Fruit fly (Drosophila melanogaster) whole organism, embryonic: Measurements from ENCODE around the gene CG13038.
A peak's percentile ranks its signal among the peaks of the same experiment; 100 is the strongest.

ENCODE experiments used
- Bdp1 ChIP-seq: fragments of 200-800 bp; sonication (Bioruptor generic); optimal IDR thresholded peaks from 3 replicates; lab custom pipeline; 2016; ENCODE audit warnings: missing biosample characterization, missing genetic modification characterization
- Bgb ChIP-seq: fragments of 200-800 bp; sonication (Bioruptor generic); IDR thresholded peaks from 2 replicates; pipeline ENCODE4 v1.3.6; 2022; ENCODE audit warnings: missing biosample characterization, missing genetic modification characterization; ENCODE audit not compliant: partially characterized antibody
- CG10267 ChIP-seq: fragments of 200-800 bp; sonication (Bioruptor generic); optimal IDR thresholded peaks from 2 replicates; lab custom pipeline; 2018; ENCODE audit warnings: missing biosample characterization, mild to moderate bottlenecking, missing genetic modification characterization, moderate library complexity
- CG12071 ChIP-seq: fragments of 200-800 bp; sonication (Bioruptor generic); optimal IDR thresholded peaks from 3 replicates; lab custom pipeline; 2018; ENCODE audit warnings: missing biosample characterization, mild to moderate bottlenecking, missing genetic modification characterization
- CG12659 ChIP-seq: fragments of 200-800 bp; sonication (Bioruptor generic); optimal IDR thresholded peaks from 3 replicates; lab custom pipeline; 2017; ENCODE audit warnings: mild to moderate bottlenecking, missing biosample characterization, missing genetic modification reagents, missing genetic modification characterization
- CG15479 ChIP-seq: fragments of 200-800 bp; sonication (Bioruptor generic); optimal IDR thresholded peaks from 3 replicates; lab custom pipeline; 2019; ENCODE audit warnings: missing biosample characterization, mild to moderate bottlenecking, missing genetic modification characterization, moderate library complexity
- CG17361 ChIP-seq: fragments of 200-800 bp; sonication (Bioruptor generic); IDR thresholded peaks from 3 replicates; pipeline ENCODE4 v1.3.6; 2022; ENCODE audit warnings: missing biosample characterization, missing genetic modification characterization
- CG18619 ChIP-seq: fragments of 200-800 bp; sonication (Bioruptor generic); optimal IDR thresholded peaks from 3 replicates; lab custom pipeline; 2017; ENCODE audit warnings: missing biosample characterization, mild to moderate bottlenecking, missing genetic modification characterization
- CG34376 ChIP-seq: fragments of 200-800 bp; sonication (Bioruptor generic); optimal IDR thresholded peaks from 2 replicates; lab custom pipeline; 2018; ENCODE audit warnings: missing biosample characterization, mild to moderate bottlenecking, missing genetic modification characterization
- CG4328 ChIP-seq: fragments of 200-800 bp; sonication (Bioruptor generic); optimal IDR thresholded peaks from 3 replicates; lab custom pipeline; 2017; ENCODE audit warnings: missing biosample characterization, missing genetic modification reagents, missing genetic modification characterization
- CG43689 ChIP-seq: fragments of 200-800 bp; sonication (Bioruptor generic); IDR thresholded peaks from 2 replicates; pipeline ENCODE4 v1.3.6; 2022; ENCODE audit warnings: missing biosample characterization, missing genetic modification characterization
- CG4707 ChIP-seq: fragments of 200-800 bp; sonication (Bioruptor generic); optimal IDR thresholded peaks from 2 replicates; lab custom pipeline; 2018; ENCODE audit warnings: missing biosample characterization, mild to moderate bottlenecking, missing genetic modification characterization, moderate library complexity
- CG8290 ChIP-seq, 3 experiments: fragments of 200-800 bp; sonication (Bioruptor generic); optimal IDR thresholded peaks; 2 replicates each; lab custom pipeline; 2016 to 2019; ENCODE audit warnings: missing biosample characterization in 3 of 3, missing genetic modification characterization in 3 of 3, mild to moderate bottlenecking in 2 of 3, moderate library complexity in 1 of 3
- Dfd ChIP-seq, 2 experiments: fragments of >200 bp; optimal IDR thresholded peaks; 2 replicates each; lab custom pipeline; 2017; ENCODE audit warnings: missing biosample characterization in 2 of 2, missing genetic modification characterization in 2 of 2
- Dip2 ChIP-seq: fragments of 200-800 bp; sonication (Bioruptor generic); IDR thresholded peaks from 2 replicates; pipeline ENCODE4 v1.3.6; 2022; ENCODE audit warnings: missing biosample characterization, missing genetic modification characterization
- Fer1 ChIP-seq: fragments of 200-800 bp; sonication (Bioruptor generic); optimal IDR thresholded peaks from 2 replicates; lab custom pipeline; 2017; ENCODE audit warnings: missing biosample characterization, mild to moderate bottlenecking, missing genetic modification characterization
- HHEX ChIP-seq: fragments of 200-800 bp; sonication (Bioruptor generic); optimal IDR thresholded peaks from 3 replicates; lab custom pipeline; 2017; ENCODE audit warnings: missing biosample characterization, mild to moderate bottlenecking, missing genetic modification characterization, missing genetic modification reagents
- HLH3B ChIP-seq: fragments of 200-800 bp; sonication (Bioruptor generic); IDR thresholded peaks from 2 replicates; pipeline ENCODE4 v1.3.6; 2022; ENCODE audit warnings: missing biosample characterization, missing genetic modification characterization
- MBD-R2 ChIP-seq: fragments of 200-800 bp; sonication (Bioruptor generic); IDR thresholded peaks from 2 replicates; pipeline ENCODE4 v1.3.6; 2022; ENCODE audit warnings: missing biosample characterization, missing genetic modification characterization
- Med ChIP-seq: fragments of 200-800 bp; sonication (Bioruptor generic); peaks from one replicate; lab custom pipeline; 2016; ENCODE audit warnings: missing biosample characterization, missing genetic modification characterization, mild to moderate bottlenecking, inconsistent platforms, moderate library complexity
- Meics ChIP-seq: fragments of 200-800 bp; sonication (Bioruptor generic); optimal IDR thresholded peaks from 2 replicates; lab custom pipeline; 2017; ENCODE audit warnings: missing biosample characterization, mild to moderate bottlenecking, missing genetic modification characterization
- Pdp1 ChIP-seq, 2 experiments: fragments of 200-800 bp; sonication (Bioruptor generic); optimal IDR thresholded peaks; 3 replicates each; lab custom pipeline; 2016; ENCODE audit warnings: missing biosample characterization in 2 of 2, missing genetic modification characterization in 2 of 2, mild to moderate bottlenecking in 1 of 2, moderate library complexity in 1 of 2
- Rfx ChIP-seq: fragments of 200-800 bp; sonication (Bioruptor generic); IDR thresholded peaks from 2 replicates; pipeline ENCODE4 v1.3.6; 2022; ENCODE audit warnings: missing biosample characterization, missing genetic modification characterization
- Xbp1 ChIP-seq: fragments of 200-800 bp; sonication (Bioruptor generic); optimal IDR thresholded peaks from 3 replicates; lab custom pipeline; 2016; ENCODE audit warnings: missing biosample characterization, mild to moderate bottlenecking, missing genetic modification characterization
- amos ChIP-seq: fragments of 200-800 bp; sonication (Bioruptor generic); IDR thresholded peaks from 2 replicates; pipeline ENCODE4 v1.3.6; 2022; ENCODE audit warnings: missing biosample characterization, missing genetic modification characterization; ENCODE audit not compliant: partially characterized antibody
- bigmax ChIP-seq: fragments of 200-800 bp; sonication (Bioruptor generic); optimal IDR thresholded peaks from 2 replicates; lab custom pipeline; 2018; ENCODE audit warnings: missing biosample characterization, mild to moderate bottlenecking, missing genetic modification characterization
- croc ChIP-seq: fragments of 200-800 bp; sonication (Bioruptor generic); conservative IDR thresholded peaks from 3 replicates; pipeline ENCODE4 v1.3.6; 2022; ENCODE audit warnings: missing biosample characterization, missing genetic modification characterization
- crp ChIP-seq, 2 experiments: fragments of 200-800 bp; sonication (Bioruptor generic); optimal IDR thresholded peaks; 2 replicates in 1 of 2; 3 replicates in 1 of 2; lab custom pipeline; 2017; ENCODE audit warnings: missing biosample characterization in 2 of 2, missing genetic modification characterization in 2 of 2, mild to moderate bottlenecking in 1 of 2, moderate library complexity in 1 of 2
- dmrt11E ChIP-seq: fragments of 200-800 bp; sonication (Bioruptor generic); optimal IDR thresholded peaks from 3 replicates; lab custom pipeline; 2018; ENCODE audit warnings: missing biosample characterization, mild to moderate bottlenecking, missing genetic modification characterization, moderate library complexity
- fd102C ChIP-seq: fragments of 200-800 bp; sonication (Bioruptor generic); optimal IDR thresholded peaks from 2 replicates; lab custom pipeline; 2018; ENCODE audit warnings: missing biosample characterization, mild to moderate bottlenecking, missing genetic modification characterization, moderate library complexity
- ftz-f1 ChIP-seq: fragments of 200-800 bp; sonication (Bioruptor generic); optimal IDR thresholded peaks from 2 replicates; lab custom pipeline; 2016; ENCODE audit warnings: missing biosample characterization, missing genetic modification characterization
- gro ChIP-seq: fragments of 200-800 bp; sonication (Bioruptor generic); optimal IDR thresholded peaks from 2 replicates; lab custom pipeline; 2016; ENCODE audit warnings: missing biosample characterization, missing genetic modification characterization
- hb ChIP-seq: fragments of 200-800 bp; sonication (Bioruptor generic); IDR thresholded peaks from 3 replicates; pipeline ENCODE4 v1.3.6; 2022; ENCODE audit warnings: missing biosample characterization, missing genetic modification characterization; ENCODE audit not compliant: partially characterized antibody
- jigr1 ChIP-seq: fragments of 200-800 bp; sonication (Bioruptor generic); IDR thresholded peaks from 3 replicates; pipeline ENCODE4 v1.3.6; 2022; ENCODE audit warnings: missing biosample characterization, missing genetic modification characterization
- kni ChIP-seq: fragments of 200-800 bp; sonication (Bioruptor generic); optimal IDR thresholded peaks from 3 replicates; lab custom pipeline; 2017; ENCODE audit warnings: mild to moderate bottlenecking, missing biosample characterization, missing genetic modification reagents, missing genetic modification characterization
- mam ChIP-seq: fragments of 200-800 bp; sonication (Bioruptor generic); optimal IDR thresholded peaks from 3 replicates; lab custom pipeline; 2016; ENCODE audit warnings: missing biosample characterization, missing genetic modification characterization
- nerfin-2 ChIP-seq: fragments of 200-800 bp; sonication (Bioruptor generic); IDR thresholded peaks from 2 replicates; pipeline ENCODE4 v1.3.6; 2022; ENCODE audit warnings: missing biosample characterization, missing genetic modification characterization; ENCODE audit not compliant: partially characterized antibody
- pho ChIP-seq: fragments of 200-800 bp; sonication (Bioruptor generic); optimal IDR thresholded peaks from 2 replicates; lab custom pipeline; 2016; ENCODE audit warnings: missing biosample characterization, missing genetic modification characterization
- rib ChIP-seq: fragments of 200-800 bp; sonication (Bioruptor generic); IDR thresholded peaks from 2 replicates; pipeline ENCODE4 v1.3.6; 2022; ENCODE audit warnings: missing biosample characterization, missing genetic modification characterization
- schlank ChIP-seq: fragments of 200-800 bp; sonication (Bioruptor generic); optimal IDR thresholded peaks from 2 replicates; lab custom pipeline; 2018; ENCODE audit warnings: missing biosample characterization, mild to moderate bottlenecking, missing genetic modification characterization
- sens ChIP-seq: fragments of 200-800 bp; sonication (Bioruptor generic); peaks from one replicate; lab custom pipeline; 2016; ENCODE audit warnings: missing biosample characterization, missing genetic modification characterization
- slbo ChIP-seq: fragments of 200-800 bp; sonication (Bioruptor generic); IDR thresholded peaks from 2 replicates; pipeline ENCODE4 v1.3.6; 2022; ENCODE audit warnings: missing biosample characterization, missing genetic modification characterization
- trh ChIP-seq: fragments of 200-800 bp; sonication (Bioruptor generic); optimal IDR thresholded peaks from 2 replicates; lab custom pipeline; 2016; ENCODE audit warnings: missing biosample characterization, missing genetic modification characterization
- twi ChIP-seq: fragments of 200-800 bp; optimal IDR thresholded peaks from 2 replicates; lab custom pipeline; 2019; ENCODE audit warnings: missing biosample characterization, mild to moderate bottlenecking, missing genetic modification characterization, moderate library complexity
- tx ChIP-seq: fragments of 200-800 bp; sonication (Bioruptor generic); optimal IDR thresholded peaks from 2 replicates; lab custom pipeline; 2016; ENCODE audit warnings: missing biosample characterization, missing genetic modification characterization
- vvl ChIP-seq: fragments of 200-800 bp; sonication (Bioruptor generic); IDR thresholded peaks from 2 replicates; pipeline ENCODE4 v1.3.6; 2022; ENCODE audit warnings: missing biosample characterization, missing genetic modification characterization
- z ChIP-seq: fragments of 200-800 bp; sonication (Bioruptor generic); IDR thresholded peaks from 3 replicates; pipeline ENCODE4 v1.3.6; 2022; ENCODE audit warnings: missing biosample characterization, missing genetic modification characterization
- zen ChIP-seq: fragments of 200-800 bp; sonication (Bioruptor generic); optimal IDR thresholded peaks from 3 replicates; lab custom pipeline; 2018; ENCODE audit warnings: missing biosample characterization, mild to moderate bottlenecking, missing genetic modification characterization, moderate library complexity

The CG13038 gene

dm6 chr3L:16359795-16360194, 32.1 kb upstream of the CG13038 start (continued):
- TF ChIP-seq croc (GFP tag; lab: Robert Waterston, UW) (no peak), schlank (tag; lab: Kevin White, UChicago) (no peak), mam (GFP tag; lab: Kevin White, UChicago) (no peak), sens (GFP tag; lab: Kevin White, UChicago) (peak; percentile 56), z (GFP tag; lab: Robert Waterston, UW) (peak; percentile 88; the same call in 2 of the 3 replicates), zen (no peak), nerfin-2 (no peak), Pdp1 (GFP tag; optimal IDR thresholded peaks at IDR 0.05; lab: Kevin White, UChicago) (no peak), bigmax (GFP tag; lab: Kevin White, UChicago) (no peak), CG43689 (GFP tag; lab: Robert Waterston, UW) (no peak), CG17361 (GFP tag; lab: Robert Waterston, UW) (no peak), amos (GFP tag; lab: Robert Waterston, UW) (peak; percentile 31; the same call in 1 of the 2 replicates), Med (GFP tag; lab: Kevin White, UChicago) (peak; percentile 53), Dfd (GFP tag; optimal IDR thresholded peaks at IDR 0.05; lab: Kevin White, UChicago) (no peak), kni (no peak), Rfx (peak; percentile 26; the same call in 1 of the 2 replicates), twi (tag; lab: Kevin White, UChicago) (no peak)

- TF ChIP-seq pho (GFP tag; lab: Kevin White, UChicago): no peak
- peak; percentile 29 for TF ChIP-seq gro (GFP tag; lab: Kevin White, UChicago)
- TF ChIP-seq CG12071 (GFP tag; lab: Kevin White, UChicago): peak; percentile 0
- TF ChIP-seq rib (GFP tag; lab: Robert Waterston, UW): peak; percentile 47; the same call in 1 of the 2 replicates
- no peak for TF ChIP-seq schlank (tag; lab: Kevin White, UChicago)
- no peak for TF ChIP-seq Xbp1
- no peak for TF ChIP-seq vvl (GFP tag; lab: Robert Waterston, UW)
- TF ChIP-seq jigr1 (GFP tag; lab: Robert Waterston, UW): no peak
- TF ChIP-seq Bgb: peak; percentile 21; the same call in 1 of the 2 replicates
- no peak for TF ChIP-seq Bdp1
- peak; percentile 33 for TF ChIP-seq Meics (GFP tag; lab: Kevin White, UChicago)
- TF ChIP-seq trh (GFP tag; lab: Kevin White, UChicago): no peak
- no peak for TF ChIP-seq CG8290 (GFP tag; optimal IDR thresholded peaks at IDR 0.05; lab: Kevin White, UChicago)
- TF ChIP-seq CG8290 (tag; optimal IDR thresholded peaks at IDR 0.05; lab: Kevin White, UChicago): peak in 1 of 2 experiments; percentile 52
- peak; percentile 10 for TF ChIP-seq CG18619 (GFP tag; lab: Kevin White, UChicago)
- TF ChIP-seq tx (GFP tag; lab: Kevin White, UChicago): no peak
- TF ChIP-seq Dip2 (GFP tag; lab: Robert Waterston, UW): no peak
- TF ChIP-seq hb (GFP tag; lab: Robert Waterston, UW): no peak
- no peak for TF ChIP-seq dmrt11E (tag; lab: Kevin White, UChicago)
- no peak for TF ChIP-seq crp (GFP tag; optimal IDR thresholded peaks at IDR 0.05; lab: Kevin White, UChicago)
- TF ChIP-seq fd102C (GFP tag; lab: Kevin White, UChicago): no peak
- peak; percentile 9 for TF ChIP-seq ftz-f1 (GFP tag; lab: Kevin White, UChicago)
- no peak for TF ChIP-seq HLH3B (GFP tag; lab: Robert Waterston, UW)
- TF ChIP-seq HHEX (GFP tag; lab: Kevin White, UChicago): peak; percentile 34
- TF ChIP-seq CG4707: no peak
- TF ChIP-seq Fer1 (GFP tag; lab: Kevin White, UChicago): peak; percentile 14
- no peak for TF ChIP-seq CG4328 (GFP tag; lab: Kevin White, UChicago)
- TF ChIP-seq CG34376 (GFP tag; lab: Kevin White, UChicago): peak; percentile 35
- no peak for TF ChIP-seq CG15479 (GFP tag; lab: Kevin White, UChicago)
- no peak for TF ChIP-seq CG10267
- TF ChIP-seq MBD-R2 (GFP tag; lab: Robert Waterston, UW): no peak
- peak; percentile 86; the same call in 1 of the 3 replicates for TF ChIP-seq z (GFP tag; lab: Robert Waterston, UW)
- TF ChIP-seq CG12659: peak; percentile 8
- 0 out of 2 replicates have a peak, but pooled peaks have one; percentile 39 for TF ChIP-seq slbo (GFP tag; lab: Robert Waterston, UW)
Observed at dm6 chr3L:16359219-16359748, 31.6 kb upstream of the CG13038 start, which contains the start of gene ringer. Gene ringer (minus strand): TSS chr3L:16359428.
